Fruit fly (Drosophila melanogaster) whole organism, embryonic: ENCODE measurements around the gene sosie.

Experiments
- Atf3 ChIP-seq: fragments of 200-800 bp; sonication (Bioruptor generic); optimal IDR thresholded peaks from 3 replicates; lab custom pipeline; 2016; ENCODE audit warnings: missing biosample characterization, missing genetic modification characterization
- Bteb2 ChIP-seq: fragments of 200-800 bp; sonication (Bioruptor generic); optimal IDR thresholded peaks from 2 replicates; lab custom pipeline; 2016; ENCODE audit warnings: missing biosample characterization, missing genetic modification characterization
- CG10147 ChIP-seq: fragments of 200-800 bp; sonication (Bioruptor generic); optimal IDR thresholded peaks from 2 replicates; lab custom pipeline; 2019; ENCODE audit warnings: missing biosample characterization, mild to moderate bottlenecking, missing genetic modification characterization, moderate library complexity
- CG11093 ChIP-seq: fragments of 200-800 bp; sonication (Bioruptor generic); IDR thresholded peaks from 3 replicates; pipeline ENCODE4 v1.3.6; 2022; ENCODE audit warnings: missing biosample characterization, missing genetic modification characterization
- CG12071 ChIP-seq: fragments of 200-800 bp; sonication (Bioruptor generic); optimal IDR thresholded peaks from 3 replicates; lab custom pipeline; 2018; ENCODE audit warnings: missing biosample characterization, mild to moderate bottlenecking, missing genetic modification characterization
- CG12219 ChIP-seq: fragments of 200-800 bp; sonication (Bioruptor generic); optimal IDR thresholded peaks from 3 replicates; lab custom pipeline; 2018; ENCODE audit warnings: missing biosample characterization, mild to moderate bottlenecking, missing genetic modification characterization
- CG12299 ChIP-seq: fragments of 200-800 bp; sonication (Bioruptor generic); optimal IDR thresholded peaks from 2 replicates; lab custom pipeline; 2018; ENCODE audit warnings: missing biosample characterization, mild to moderate bottlenecking, missing genetic modification characterization
- CG13775 ChIP-seq: fragments of 200-800 bp; sonication (Bioruptor generic); optimal IDR thresholded peaks from 3 replicates; lab custom pipeline; 2017; ENCODE audit warnings: missing biosample characterization, mild to moderate bottlenecking, missing genetic modification characterization
- CG17829 ChIP-seq: fragments of 200-800 bp; optimal IDR thresholded peaks from 2 replicates; lab custom pipeline; 2019; ENCODE audit warnings: missing biosample characterization, mild to moderate bottlenecking, missing genetic modification characterization, moderate library complexity
- CG1792 ChIP-seq: fragments of 200-800 bp; sonication (Bioruptor generic); optimal IDR thresholded peaks from 2 replicates; lab custom pipeline; 2016; ENCODE audit warnings: missing biosample characterization, missing genetic modification characterization
- CG18764 ChIP-seq: fragments of 200-800 bp; sonication (Bioruptor generic); optimal IDR thresholded peaks from 3 replicates; lab custom pipeline; 2016; ENCODE audit warnings: missing biosample characterization, missing genetic modification characterization
- CG33213 ChIP-seq: fragments of 200-800 bp; sonication (Bioruptor generic); optimal IDR thresholded peaks from 3 replicates; lab custom pipeline; 2016; ENCODE audit warnings: missing biosample characterization, missing genetic modification characterization
- CG34422 ChIP-seq: fragments of 200-800 bp; sonication (Bioruptor generic); IDR thresholded peaks from 3 replicates; pipeline ENCODE4 v1.3.6; 2022; ENCODE audit warnings: missing biosample characterization, missing genetic modification characterization
- CG3726 ChIP-seq: fragments of 200-800 bp; sonication (Bioruptor generic); IDR thresholded peaks from 3 replicates; pipeline ENCODE4, ENCODE4 v1.3.6; 2022; ENCODE audit warnings: missing biosample characterization, missing genetic modification characterization
- CG4820 ChIP-seq: fragments of 200-800 bp; sonication (Bioruptor generic); optimal IDR thresholded peaks from 3 replicates; lab custom pipeline; 2016; ENCODE audit warnings: missing biosample characterization, missing genetic modification characterization
- CG5180 ChIP-seq: fragments of 200-800 bp; sonication (Bioruptor generic); optimal IDR thresholded peaks from 3 replicates; lab custom pipeline; 2017; ENCODE audit warnings: missing biosample characterization, missing genetic modification characterization, mild to moderate bottlenecking, moderate library complexity, missing genetic modification reagents
- CG6791 ChIP-seq: fragments of 200-800 bp; sonication (Bioruptor generic); IDR thresholded peaks from 3 replicates; pipeline ENCODE4 v1.3.6; 2022; ENCODE audit warnings: missing biosample characterization, missing genetic modification characterization; ENCODE audit not compliant: partially characterized antibody
- CG7745 ChIP-seq: fragments of 200-800 bp; sonication (Bioruptor generic); optimal IDR thresholded peaks from 2 replicates; lab custom pipeline; 2018; ENCODE audit warnings: missing biosample characterization, mild to moderate bottlenecking, missing genetic modification characterization, moderate library complexity
- CG7987 ChIP-seq: fragments of 200-800 bp; sonication (Bioruptor generic); optimal IDR thresholded peaks from 2 replicates; lab custom pipeline; 2018; ENCODE audit warnings: missing biosample characterization, mild to moderate bottlenecking, missing genetic modification characterization, moderate library complexity
- CoRest ChIP-seq: fragments of 200-800 bp; sonication (Bioruptor generic); optimal IDR thresholded peaks from 3 replicates; lab custom pipeline; 2018; ENCODE audit warnings: missing biosample characterization, mild to moderate bottlenecking, missing genetic modification characterization, moderate library complexity
- Gug ChIP-seq: fragments of 200-800 bp; sonication (Bioruptor generic); IDR thresholded peaks from 4 replicates; pipeline ENCODE4 v1.3.6; 2022; ENCODE audit warnings: missing biosample characterization, missing genetic modification characterization
- H15 ChIP-seq: fragments of 200-800 bp; sonication (Bioruptor generic); IDR thresholded peaks from 3 replicates; pipeline ENCODE4 v1.3.6; 2022; ENCODE audit warnings: missing biosample characterization, missing genetic modification characterization
- HLHmδ ChIP-seq: fragments of 200-800 bp; sonication (Bioruptor generic); optimal IDR thresholded peaks from 2 replicates; lab custom pipeline; 2018; ENCODE audit warnings: missing biosample characterization, mild to moderate bottlenecking, missing genetic modification characterization, moderate library complexity
- Hsf ChIP-seq: fragments of 200-800 bp; sonication (Bioruptor generic); optimal IDR thresholded peaks from 3 replicates; lab custom pipeline; 2016; ENCODE audit warnings: missing biosample characterization, missing genetic modification characterization
- MBD-R2 ChIP-seq: fragments of 200-800 bp; sonication (Bioruptor generic); IDR thresholded peaks from 2 replicates; pipeline ENCODE4 v1.3.6; 2022; ENCODE audit warnings: missing biosample characterization, missing genetic modification characterization
- Oli ChIP-seq: fragments of 200-800 bp; sonication (Bioruptor generic); optimal IDR thresholded peaks from 2 replicates; lab custom pipeline; 2018; ENCODE audit warnings: missing biosample characterization, mild to moderate bottlenecking, missing genetic modification characterization, moderate library complexity
- Sry-β ChIP-seq: fragments of 200-800 bp; sonication (Bioruptor generic); optimal IDR thresholded peaks from 2 replicates; lab custom pipeline; 2018; ENCODE audit warnings: missing biosample characterization, mild to moderate bottlenecking, missing genetic modification characterization, moderate library complexity
- Stat92E ChIP-seq, 3 experiments: fragments of >200 bp in 2 of 3; fragments of 200-800 bp in 1 of 3; sonication (Bioruptor generic) in 1 of 3; optimal IDR thresholded peaks; 2 replicates each; lab custom pipeline; 2017 to 2019; ENCODE audit warnings: missing biosample characterization in 3 of 3, missing genetic modification characterization in 3 of 3, mild to moderate bottlenecking in 1 of 3, moderate library complexity in 1 of 3
- ara ChIP-seq: fragments of 200-800 bp; sonication (Bioruptor generic); IDR thresholded peaks from 2 replicates; pipeline ENCODE4 v1.3.6; 2022; ENCODE audit warnings: missing biosample characterization, missing genetic modification characterization
- crol ChIP-seq: fragments of 200-800 bp; sonication (Bioruptor generic); IDR thresholded peaks from 2 replicates; pipeline ENCODE4 v1.3.6; 2022; ENCODE audit warnings: missing biosample characterization, missing genetic modification characterization
- fd102C ChIP-seq: fragments of 200-800 bp; sonication (Bioruptor generic); optimal IDR thresholded peaks from 2 replicates; lab custom pipeline; 2018; ENCODE audit warnings: missing biosample characterization, mild to moderate bottlenecking, missing genetic modification characterization, moderate library complexity
- fd64A ChIP-seq: fragments of 200-800 bp; sonication (Bioruptor generic); optimal IDR thresholded peaks from 3 replicates; lab custom pipeline; 2018; ENCODE audit warnings: missing biosample characterization, mild to moderate bottlenecking, missing genetic modification characterization
- ftz-f1 ChIP-seq: fragments of 200-800 bp; sonication (Bioruptor generic); optimal IDR thresholded peaks from 2 replicates; lab custom pipeline; 2016; ENCODE audit warnings: missing biosample characterization, missing genetic modification characterization
- gem ChIP-seq: fragments of 200-800 bp; sonication (Bioruptor generic); optimal IDR thresholded peaks from 2 replicates; lab custom pipeline; 2019; ENCODE audit warnings: missing biosample characterization, mild to moderate bottlenecking, missing genetic modification characterization, moderate library complexity
- gro ChIP-seq: fragments of 200-800 bp; sonication (Bioruptor generic); optimal IDR thresholded peaks from 2 replicates; lab custom pipeline; 2016; ENCODE audit warnings: missing biosample characterization, missing genetic modification characterization
- her ChIP-seq: fragments of 200-800 bp; sonication (Bioruptor generic); optimal IDR thresholded peaks from 2 replicates; lab custom pipeline; 2016; ENCODE audit warnings: missing biosample characterization, missing genetic modification characterization
- inv ChIP-seq: fragments of 200-800 bp; sonication (Bioruptor generic); IDR thresholded peaks from 2 replicates; pipeline ENCODE4 v1.3.6; 2022; ENCODE audit warnings: missing biosample characterization, missing genetic modification characterization; ENCODE audit not compliant: partially characterized antibody
- kay ChIP-seq: fragments of 200-800 bp; sonication (Bioruptor generic); optimal IDR thresholded peaks from 2 replicates; lab custom pipeline; 2016; ENCODE audit warnings: missing biosample characterization, missing genetic modification characterization
- lov ChIP-seq, 2 experiments: fragments of 200-800 bp in 1 of 2; fragments of >200 bp in 1 of 2; sonication (Bioruptor generic) in 1 of 2; IDR thresholded peaks in 1 of 2; optimal IDR thresholded peaks in 1 of 2; 2 replicates in 1 of 2; 3 replicates in 1 of 2; pipeline versions ENCODE4 v1.3.6 to Lab custom; 2017 to 2022; ENCODE audit warnings: missing biosample characterization in 1 of 2, missing genetic modification characterization in 1 of 2
- pho ChIP-seq: fragments of 200-800 bp; sonication (Bioruptor generic); optimal IDR thresholded peaks from 2 replicates; lab custom pipeline; 2016; ENCODE audit warnings: missing biosample characterization, missing genetic modification characterization
- phol ChIP-seq: fragments of 200-800 bp; sonication (Bioruptor generic); optimal IDR thresholded peaks from 3 replicates; lab custom pipeline; 2018; ENCODE audit warnings: missing biosample characterization, mild to moderate bottlenecking, missing genetic modification characterization, moderate library complexity
- psq ChIP-seq: fragments of 200-800 bp; sonication (Bioruptor generic); optimal IDR thresholded peaks from 2 replicates; lab custom pipeline; 2017; ENCODE audit warnings: missing biosample characterization, missing genetic modification characterization
- sim ChIP-seq: fragments of 200-800 bp; sonication (Bioruptor generic); IDR thresholded peaks from 2 replicates; pipeline ENCODE4 v1.3.6; 2022; ENCODE audit warnings: missing biosample characterization, missing genetic modification characterization
- slbo ChIP-seq: fragments of 200-800 bp; sonication (Bioruptor generic); IDR thresholded peaks from 2 replicates; pipeline ENCODE4 v1.3.6; 2022; ENCODE audit warnings: missing biosample characterization, missing genetic modification characterization
- slp2 ChIP-seq: fragments of 200-800 bp; sonication (Bioruptor generic); optimal IDR thresholded peaks from 2 replicates; lab custom pipeline; 2016; ENCODE audit warnings: missing biosample characterization, missing genetic modification characterization
- tll ChIP-seq, 2 experiments: fragments of 200-800 bp in 1 of 2; fragments of >200 bp in 1 of 2; sonication (Bioruptor generic) in 1 of 2; optimal IDR thresholded peaks; 2 replicates each; lab custom pipeline; 2017 to 2019; ENCODE audit warnings: missing biosample characterization in 2 of 2, missing genetic modification characterization in 2 of 2, mild to moderate bottlenecking in 1 of 2, moderate library complexity in 1 of 2
- tna ChIP-seq: fragments of 200-800 bp; sonication (Bioruptor generic); IDR thresholded peaks from 2 replicates; pipeline ENCODE4 v1.3.6; 2022; ENCODE audit warnings: missing biosample characterization, missing genetic modification characterization; ENCODE audit not compliant: partially characterized antibody
- vfl ChIP-seq: fragments of 200-800 bp; sonication (Bioruptor generic); optimal IDR thresholded peaks from 2 replicates; lab custom pipeline; 2016; ENCODE audit warnings: missing biosample characterization, missing genetic modification characterization
- wor ChIP-seq: fragments of 200-800 bp; sonication (Bioruptor generic); IDR thresholded peaks from 2 replicates; pipeline ENCODE4 v1.3.6; 2022; ENCODE audit warnings: missing biosample characterization, missing genetic modification characterization

sosie gene

DNA sequence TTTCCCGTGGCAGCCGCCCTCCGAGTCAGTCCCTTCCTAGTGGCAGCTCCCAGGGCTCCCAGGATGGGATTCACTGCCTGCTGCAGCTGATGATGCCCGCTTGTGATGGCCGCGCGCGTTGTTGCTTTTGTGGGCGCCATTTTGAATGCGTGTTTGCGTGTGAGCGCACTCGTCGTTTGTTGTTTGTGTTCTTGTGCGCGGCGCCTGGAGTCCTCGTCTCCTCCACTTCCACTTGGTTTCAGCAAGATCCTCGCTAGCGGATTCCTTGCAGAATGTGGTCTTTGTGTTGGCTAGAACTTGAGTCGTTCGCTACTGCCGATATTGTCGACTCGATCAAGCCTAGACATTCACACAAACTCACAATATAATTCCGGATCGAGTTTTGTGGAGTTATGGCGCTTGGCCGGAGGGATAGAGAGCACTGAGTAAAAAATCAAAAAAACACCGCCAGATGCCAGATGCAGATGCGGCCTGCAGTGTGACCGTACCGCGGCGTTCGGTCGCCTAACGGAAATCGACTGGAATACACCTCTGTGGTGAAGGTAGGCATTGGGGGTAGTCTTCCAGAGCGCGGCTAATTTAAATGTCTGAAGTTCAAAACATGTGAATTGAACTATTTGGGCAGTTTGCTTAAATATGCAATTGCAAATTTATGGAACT lies 36.8 kb downstream of the sosie start, which contains the start of gene CycB3 (continued):
- TF ChIP-seq inv (GFP tag; lab: Robert Waterston, UW) (no peak), CG11093 (no peak), CG6791 (GFP tag; lab: Robert Waterston, UW) (0 out of 3 replicates have a peak, but pooled peaks have one; percentile 51), CoRest (tag; lab: Kevin White, UChicago) (peak; percentile 51), tll (GFP tag; optimal IDR thresholded peaks at IDR 0.05; lab: Kevin White, UChicago) (peak in 1 of 2 experiments; percentile 33), gem (tag; lab: Kevin White, UChicago) (no peak), CG3726 (GFP tag; lab: Robert Waterston, UW) (no peak), CG12299 (tag; lab: Kevin White, UChicago) (no peak), crol (GFP tag; lab: Robert Waterston, UW) (no peak), Gug (GFP tag; lab: Robert Waterston, UW) (no peak), psq (GFP tag; lab: Kevin White, UChicago) (no peak), fd64A (GFP tag; lab: Kevin White, UChicago) (no peak), gro (no peak), MBD-R2 (GFP tag; lab: Robert Waterston, UW) (peak; percentile 68), CG10147 (no peak), Oli (tag; lab: Kevin White, UChicago) (no peak), CG1792 (GFP tag; lab: Kevin White, UChicago) (no peak), Stat92E (GFP tag; optimal IDR thresholded peaks at IDR 0.05; lab: Kevin White, UChicago) (peak in 1 of 3 experiments; percentile 28), wor (no peak), CG7987 (GFP tag; lab: Kevin White, UChicago) (peak; percentile 45), Atf3 (GFP tag; lab: Kevin White, UChicago) (no peak), fd102C (GFP tag; lab: Kevin White, UChicago) (no peak), kay (GFP tag; lab: Kevin White, UChicago) (no peak), H15 (GFP tag; lab: Robert Waterston, UW) (no peak), CG17829 (peak; percentile 54), Sry-β (GFP tag; lab: Kevin White, UChicago) (no peak), vfl (no peak), CG12071 (GFP tag; lab: Kevin White, UChicago) (no peak), pho (GFP tag; lab: Kevin White, UChicago) (no peak), slbo (GFP tag; lab: Robert Waterston, UW) (no peak), CG18764 (GFP tag; lab: Kevin White, UChicago) (no peak), CG34422 (0 out of 3 replicates have a peak, but pooled peaks have one; percentile 22), CG13775 (no peak), CG33213 (peak; percentile 63), Hsf (GFP tag; lab: Kevin White, UChicago) (peak; percentile 11), her (GFP tag; lab: Kevin White, UChicago) (peak; percentile 48), HLHmδ (GFP tag; lab: Kevin White, UChicago) (peak; percentile 78), slp2 (GFP tag; lab: Kevin White, UChicago) (no peak), Bteb2 (GFP tag; lab: Kevin White, UChicago) (no peak), lov (optimal IDR thresholded peaks at IDR 0.05; lab: Kevin White, UChicago) (no peak), lov (GFP tag; IDR thresholded peaks at IDR 0.05; lab: Robert Waterston, UW) (no peak), phol (tag; lab: Kevin White, UChicago) (peak; percentile 91), CG4820 (GFP tag; lab: Kevin White, UChicago) (no peak), CG12219 (GFP tag; lab: Kevin White, UChicago) (peak; percentile 26), CG7745 (tag; lab: Kevin White, UChicago) (no peak), ara (GFP tag; lab: Robert Waterston, UW) (no peak), tna (GFP tag; lab: Robert Waterston, UW) (0 out of 2 replicates have a peak, but pooled peaks have one; percentile 30), CG5180 (GFP tag; lab: Kevin White, UChicago) (no peak), ftz-f1 (GFP tag; lab: Kevin White, UChicago) (no peak), sim (GFP tag; lab: Robert Waterston, UW) (no peak)
